Worm (Caenorhabditis elegans) whole organism, late embryonic: Measurements from ENCODE around the gene F35C8.5.

Experiments
- ama-1 ChIP-seq: fragments of 150-350 bp; optimal IDR thresholded peaks from 2 replicates; lab custom pipeline; 2014
- ceh-2 ChIP-seq: sonication (generic microtip); optimal IDR thresholded peaks from 2 replicates; lab custom pipeline; 2016; ENCODE audit warnings: missing genotype, missing genetic modification characterization, missing compliant biosample characterization
- ceh-24 ChIP-seq: sonication (generic microtip); optimal IDR thresholded peaks from 2 replicates; lab custom pipeline; 2016; ENCODE audit warnings: mild to moderate bottlenecking, missing genetic modification characterization, missing compliant biosample characterization
- che-1 ChIP-seq: sonication (generic microtip); optimal IDR thresholded peaks from 2 replicates; lab custom pipeline; 2016; ENCODE audit warnings: mild to moderate bottlenecking, missing genetic modification characterization, missing compliant biosample characterization
- elt-2 ChIP-seq: sonication (generic microtip); optimal IDR thresholded peaks from 2 replicates; lab custom pipeline; 2016; ENCODE audit warnings: missing genetic modification reagents, missing genetic modification characterization, missing compliant biosample characterization
- fkh-10 ChIP-seq: fragments of 150-350 bp; optimal IDR thresholded peaks from 2 replicates; lab custom pipeline; 2014; ENCODE audit warnings: missing biosample characterization, missing genetic modification reagents, missing genetic modification characterization
- madf-2 ChIP-seq: sonication (generic microtip); optimal IDR thresholded peaks from 2 replicates; lab custom pipeline; 2017; ENCODE audit warnings: missing genetic modification characterization, missing compliant biosample characterization
- pag-3 ChIP-seq: sonication (generic microtip); optimal IDR thresholded peaks from 2 replicates; lab custom pipeline; 2016; ENCODE audit warnings: missing compliant biosample characterization, missing genetic modification characterization, borderline replicate concordance
- pat-9 ChIP-seq: fragments of 200-800 bp; sonication (Bioruptor generic); optimal IDR thresholded peaks from 2 replicates; lab custom pipeline; 2018; ENCODE audit warnings: mild to moderate bottlenecking, missing genetic modification characterization, moderate library complexity, missing compliant biosample characterization
- pqm-1 ChIP-seq: sonication (generic microtip); optimal IDR thresholded peaks from 2 replicates; lab custom pipeline; 2016; ENCODE audit warnings: missing genetic modification characterization, missing compliant biosample characterization
- ref-2 ChIP-seq: sonication (generic microtip); optimal IDR thresholded peaks from 2 replicates; lab custom pipeline; 2016; ENCODE audit warnings: missing genetic modification characterization, missing compliant biosample characterization
- tbx-2 ChIP-seq: sonication (generic microtip); optimal IDR thresholded peaks from 2 replicates; lab custom pipeline; 2016; ENCODE audit warnings: missing genetic modification characterization, missing compliant biosample characterization

DNA sequence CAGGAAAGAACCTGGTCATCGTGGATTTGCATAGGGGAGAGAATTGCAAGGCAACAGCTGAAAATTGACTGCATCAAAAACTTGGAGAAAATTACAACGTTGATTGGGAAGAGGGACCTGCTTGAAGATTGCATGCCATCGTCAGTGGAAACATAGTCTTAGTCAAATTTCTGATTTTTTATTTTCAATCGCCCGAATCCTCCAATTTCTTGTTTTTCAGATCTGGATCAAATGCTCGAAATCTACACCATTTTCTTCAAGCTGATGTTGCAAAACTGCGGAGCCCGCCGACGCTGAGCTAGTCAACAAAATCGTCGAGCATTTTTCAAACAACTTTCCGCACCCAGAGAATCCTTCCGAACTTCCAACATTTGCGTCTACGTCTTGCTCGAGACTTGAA lies 8.0 kb downstream of the F35C8.5 start:
- TF ChIP-seq pqm-1 (tag; lab: Kevin White, UChicago) (no peak), ceh-24 (tag; lab: Kevin White, UChicago) (no peak), pat-9 (tag; lab: Kevin White, UChicago) (no peak), fkh-10 (GFP tag; lab: Kevin White, UChicago) (no peak), che-1 (tag; lab: Kevin White, UChicago) (no peak), ref-2 (no peak), tbx-2 (tag; lab: Kevin White, UChicago) (no peak), elt-2 (no peak), ceh-2 (tag; lab: Kevin White, UChicago) (no peak), pag-3 (tag; lab: Kevin White, UChicago) (no peak), madf-2 (tag; lab: Kevin White, UChicago) (no peak), ama-1 (lab: Kevin White, UChicago) (no peak)
